Worm (Caenorhabditis elegans) whole organism, young adult: ENCODE results near the gene chil-11.

Experiments used
- B0019.2 ChIP-seq: fragments of 200-800 bp; sonication (Bioruptor generic); conservative IDR thresholded peaks from 2 replicates; pipeline ENCODE4 v1.3.6; 2022; ENCODE audit warnings: missing genetic modification reagents, missing genetic modification characterization, missing compliant biosample characterization
- F37B4.10 ChIP-seq: fragments of 200-800 bp; sonication (Bioruptor generic); IDR thresholded peaks from 2 replicates; pipeline ENCODE4 v1.3.6; 2022; ENCODE audit warnings: missing genetic modification characterization, missing compliant biosample characterization
- F39B2.1 ChIP-seq: fragments of 200-800 bp; sonication (Bioruptor generic); IDR thresholded peaks from 2 replicates; pipeline ENCODE4 v1.3.6; 2022; ENCODE audit warnings: missing genetic modification reagents, missing genetic modification characterization, missing compliant biosample characterization
- F49E8.2 ChIP-seq: sonication (generic microtip); optimal IDR thresholded peaks from 3 replicates; lab custom pipeline; 2017; ENCODE audit warnings: missing genetic modification characterization, mild to moderate bottlenecking, missing compliant biosample characterization, antibody characterized with exemption, moderate library complexity; ENCODE audit not compliant: insufficient read depth
- K11D2.4 ChIP-seq: fragments of 200-800 bp; sonication (Bioruptor generic); IDR thresholded peaks from 2 replicates; pipeline ENCODE4 v1.3.6; 2022; ENCODE audit warnings: missing genetic modification reagents, missing genetic modification characterization, missing compliant biosample characterization
- K12H6.12 ChIP-seq: fragments of 200-800 bp; sonication (Bioruptor generic); optimal IDR thresholded peaks from 2 replicates; lab custom pipeline; 2018; ENCODE audit warnings: mild to moderate bottlenecking, missing genetic modification characterization, missing compliant biosample characterization
- T07F8.4 ChIP-seq: sonication (generic microtip); optimal IDR thresholded peaks from 2 replicates; lab custom pipeline; 2016; ENCODE audit warnings: mild to moderate bottlenecking, missing genetic modification characterization, moderate library complexity, missing compliant biosample characterization
- akir-1 ChIP-seq: fragments of 200-800 bp; sonication (Bioruptor generic); optimal IDR thresholded peaks from 2 replicates; lab custom pipeline; 2018; ENCODE audit warnings: mild to moderate bottlenecking, missing genetic modification characterization, moderate library complexity, missing compliant biosample characterization
- aptf-2 ChIP-seq: fragments of 200-800 bp; sonication (Bioruptor generic); conservative IDR thresholded peaks from 2 replicates; pipeline ENCODE4 v1.3.6; 2022; ENCODE audit warnings: missing genetic modification reagents, missing genetic modification characterization, missing compliant biosample characterization
- attf-6 ChIP-seq: fragments of 200-800 bp; sonication (Bioruptor generic); IDR thresholded peaks from 2 replicates; pipeline ENCODE4 v1.3.6; 2022; ENCODE audit warnings: missing genetic modification reagents, missing genetic modification characterization, missing compliant biosample characterization
- bed-2 ChIP-seq: fragments of 200-800 bp; sonication (Bioruptor generic); IDR thresholded peaks from 2 replicates; pipeline ENCODE4 v1.3.6; 2022; ENCODE audit warnings: missing genetic modification reagents, missing genetic modification characterization, missing compliant biosample characterization
- ceh-100 ChIP-seq: fragments of 200-800 bp; sonication (Bioruptor generic); IDR thresholded peaks from 2 replicates; pipeline ENCODE4 v1.3.6; 2022; ENCODE audit warnings: missing genetic modification reagents, missing genetic modification characterization, missing compliant biosample characterization
- ceh-58 ChIP-seq: fragments of 200-800 bp; sonication (Bioruptor generic); IDR thresholded peaks from 2 replicates; pipeline ENCODE4 v1.3.6; 2022; ENCODE audit warnings: missing genetic modification characterization, missing compliant biosample characterization
- egl-18 ChIP-seq: fragments of 200-800 bp; sonication (Bioruptor generic); IDR thresholded peaks from 2 replicates; pipeline ENCODE4 v1.3.6; 2022; ENCODE audit warnings: missing genetic modification reagents, missing genetic modification characterization, missing compliant biosample characterization
- egl-44 ChIP-seq: fragments of 200-800 bp; sonication (Bioruptor generic); IDR thresholded peaks from 2 replicates; pipeline ENCODE4 v1.3.6; 2022; ENCODE audit warnings: missing genetic modification reagents, missing genetic modification characterization, missing compliant biosample characterization
- egrh-3 ChIP-seq: fragments of 200-800 bp; sonication (Bioruptor generic); IDR thresholded peaks from 2 replicates; pipeline ENCODE4 v1.3.6; 2022; ENCODE audit warnings: missing genetic modification reagents, missing genetic modification characterization, missing compliant biosample characterization
- gei-17 ChIP-seq: fragments of 200-800 bp; sonication (Bioruptor generic); optimal IDR thresholded peaks from 2 replicates; lab custom pipeline; 2018; ENCODE audit warnings: mild to moderate bottlenecking, missing genetic modification characterization, missing compliant biosample characterization
- hlh-26 ChIP-seq: fragments of 200-800 bp; sonication (Bioruptor generic); conservative IDR thresholded peaks from 2 replicates; pipeline ENCODE4 v1.3.6; 2022; ENCODE audit warnings: missing genetic modification reagents, missing genetic modification characterization, missing compliant biosample characterization
- lir-1 ChIP-seq: fragments of 200-800 bp; sonication (Bioruptor generic); conservative IDR thresholded peaks from 2 replicates; pipeline ENCODE4 v1.3.6; 2022; ENCODE audit warnings: missing genetic modification reagents, missing genetic modification characterization, missing compliant biosample characterization
- madf-3 ChIP-seq: fragments of 200-800 bp; sonication (Bioruptor generic); IDR thresholded peaks from 2 replicates; pipeline ENCODE4 v1.3.6; 2022; ENCODE audit warnings: missing genetic modification reagents, missing genetic modification characterization, missing compliant biosample characterization
- madf-6 ChIP-seq: fragments of 200-800 bp; sonication (Bioruptor generic); IDR thresholded peaks from 2 replicates; pipeline ENCODE4 v1.3.6; 2022; ENCODE audit warnings: missing genetic modification reagents, missing genetic modification characterization, missing compliant biosample characterization
- mcd-1 ChIP-seq: fragments of 200-800 bp; sonication (Bioruptor generic); IDR thresholded peaks from 2 replicates; pipeline ENCODE4 v1.3.6; 2022; ENCODE audit warnings: missing genetic modification reagents, missing genetic modification characterization, missing compliant biosample characterization
- nfya-2 ChIP-seq: fragments of 200-800 bp; sonication (Bioruptor generic); IDR thresholded peaks from 2 replicates; pipeline ENCODE4 v1.3.6; 2022; ENCODE audit warnings: missing genetic modification reagents, missing genetic modification characterization, missing compliant biosample characterization
- nfyb-1 ChIP-seq: fragments of 200-800 bp; sonication (Bioruptor generic); IDR thresholded peaks from 2 replicates; pipeline ENCODE4 v1.3.6; 2022; ENCODE audit warnings: missing genetic modification reagents, missing genetic modification characterization, missing compliant biosample characterization
- nhr-90 ChIP-seq: sonication (generic microtip); optimal IDR thresholded peaks from 2 replicates; lab custom pipeline; 2016; ENCODE audit warnings: missing genotype, mild to moderate bottlenecking, missing genetic modification characterization, missing compliant biosample characterization
- snpc-1.3 ChIP-seq: sonication (generic microtip); optimal IDR thresholded peaks from 2 replicates; lab custom pipeline; 2017; ENCODE audit warnings: missing genetic modification characterization, mild to moderate bottlenecking, missing compliant biosample characterization, antibody characterized with exemption, moderate library complexity, missing genotype, missing genetic modification reagents; ENCODE audit not compliant: insufficient read depth
- tbp1 ChIP-seq: fragments of 200-800 bp; sonication (Bioruptor generic); optimal IDR thresholded peaks from 2 replicates; lab custom pipeline; 2018; ENCODE audit warnings: mild to moderate bottlenecking, missing genetic modification characterization, missing compliant biosample characterization
- tbx-9 ChIP-seq: sonication (generic microtip); optimal IDR thresholded peaks from 2 replicates; lab custom pipeline; 2016; ENCODE audit warnings: borderline replicate concordance, missing genetic modification characterization, inconsistent platforms, missing compliant biosample characterization
- unc-62 ChIP-seq: fragments of 150-350 bp; optimal IDR thresholded peaks from 2 replicates; lab custom pipeline; 2014; ENCODE audit warnings: missing biosample characterization, missing genetic modification reagents, missing genetic modification characterization
- zim-3 ChIP-seq: sonication (generic microtip); optimal IDR thresholded peaks from 2 replicates; lab custom pipeline; 2017; ENCODE audit warnings: mild to moderate bottlenecking, missing genetic modification characterization, moderate library complexity, missing compliant biosample characterization
- ztf-18 ChIP-seq: sonication (generic microtip); optimal IDR thresholded peaks from 2 replicates; lab custom pipeline; 2016; ENCODE audit warnings: missing genotype, mild to moderate bottlenecking, missing genetic modification characterization, missing compliant biosample characterization
- ztf-22 ChIP-seq: fragments of 200-800 bp; sonication (Bioruptor generic); optimal IDR thresholded peaks from 2 replicates; lab custom pipeline; 2018; ENCODE audit warnings: mild to moderate bottlenecking, missing genetic modification characterization, moderate library complexity, missing compliant biosample characterization
- ztf-3 ChIP-seq: fragments of 200-800 bp; sonication (Bioruptor generic); optimal IDR thresholded peaks from 2 replicates; lab custom pipeline; 2018; ENCODE audit warnings: mild to moderate bottlenecking, missing genetic modification characterization, missing compliant biosample characterization
- ztf-6 ChIP-seq: fragments of 200-800 bp; sonication (Bioruptor generic); IDR thresholded peaks from 2 replicates; pipeline ENCODE4 v1.3.6; 2022; ENCODE audit warnings: missing genetic modification reagents, missing genetic modification characterization, missing compliant biosample characterization

Gene chil-11

DNA sequence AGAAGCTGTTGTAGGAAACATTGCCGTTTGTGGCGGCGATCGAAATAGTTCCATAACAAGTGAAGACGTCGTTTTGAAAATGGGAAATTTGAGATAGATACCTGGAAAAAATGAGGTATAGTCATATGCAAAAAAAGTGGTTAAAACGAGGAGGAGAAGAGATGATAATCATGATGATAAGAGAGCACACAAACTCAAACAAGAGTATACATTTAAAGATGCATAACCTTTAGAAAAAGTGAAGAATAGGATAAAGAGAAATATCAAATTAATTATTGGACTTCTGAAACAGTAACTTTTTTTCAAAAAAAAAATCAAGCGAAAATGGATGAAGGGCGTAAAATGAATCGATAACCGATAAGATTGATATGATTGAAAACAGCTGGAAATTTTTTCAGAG is 16.6 kb downstream of the chil-11 start, which contains the start of gene nhr-46:
Gene nhr-46, minus strand, starts transcription at position 101 of the 400 bp plus-strand sequence.
- TF ChIP-seq snpc-1.3 (tag; lab: Kevin White, UChicago) = no peak
- no peak for TF ChIP-seq F37B4.10 (GFP tag; lab: Robert Waterston, UW)
- no peak for TF ChIP-seq madf-3 (GFP tag; lab: Robert Waterston, UW)
- TF ChIP-seq hlh-26 (GFP tag; lab: Robert Waterston, UW) = no peak
- TF ChIP-seq bed-2 = no peak
- no peak for TF ChIP-seq F49E8.2 (tag; lab: Kevin White, UChicago)
- TF ChIP-seq madf-6 (GFP tag; lab: Robert Waterston, UW) = no peak
- TF ChIP-seq egl-18 = no peak

DNA sequence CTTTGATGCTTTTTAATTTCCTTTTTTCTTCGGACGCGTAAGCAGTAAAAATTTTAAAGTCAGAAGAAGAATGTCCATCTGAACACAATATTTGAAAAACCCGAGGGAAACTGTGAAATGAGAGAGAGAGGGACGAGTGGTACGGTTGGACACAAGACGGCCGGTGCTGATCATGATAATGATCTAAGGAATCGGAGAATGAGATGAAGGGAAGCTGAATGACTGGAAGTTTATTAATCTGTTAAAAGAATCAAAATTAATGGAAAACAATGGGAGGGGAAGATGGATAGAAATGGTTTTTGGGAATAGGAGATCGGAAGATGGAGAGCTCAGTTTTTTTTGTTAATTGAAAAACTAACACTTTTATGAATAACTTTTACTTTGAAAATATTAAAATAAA is 17.6 kb downstream of the chil-11 start:
- TF ChIP-seq snpc-1.3 (tag; lab: Kevin White, UChicago) (no peak), ztf-6 (GFP tag; lab: Robert Waterston, UW) (no peak), T07F8.4 (tag; lab: Kevin White, UChicago) (no peak), zim-3 (no peak), mcd-1 (GFP tag; lab: Robert Waterston, UW) (no peak), ztf-22 (no peak), ceh-100 (GFP tag; lab: Robert Waterston, UW) (no peak), K12H6.12 (tag; lab: Kevin White, UChicago) (no peak)

DNA sequence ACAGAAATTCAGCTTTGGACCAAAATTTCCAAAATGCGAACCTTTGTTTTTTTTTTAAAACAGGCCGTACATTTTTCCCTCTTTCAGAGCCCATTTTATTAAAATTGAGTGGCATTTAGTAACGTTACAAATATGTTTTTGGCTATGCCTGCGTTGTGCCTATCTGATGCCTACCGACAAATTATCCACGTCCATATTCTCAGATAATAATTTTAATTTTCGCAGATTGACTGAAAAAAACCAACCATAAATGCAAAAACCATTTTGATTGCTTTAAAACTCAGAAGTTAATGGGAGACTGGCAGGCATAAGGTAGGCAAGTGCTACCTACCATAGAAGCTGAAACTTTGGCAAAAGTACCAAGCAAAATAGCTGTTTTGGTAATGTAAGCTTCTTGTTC is 19.5 kb downstream of the chil-11 start:
- TF ChIP-seq attf-6 = no peak
- TF ChIP-seq lir-1 (GFP tag; lab: Robert Waterston, UW) = no peak
- no peak for TF ChIP-seq F39B2.1 (GFP tag; lab: Robert Waterston, UW)
- no peak for TF ChIP-seq egrh-3 (GFP tag; lab: Robert Waterston, UW)
- no peak for TF ChIP-seq nfyb-1 (GFP tag; lab: Robert Waterston, UW)
- no peak for TF ChIP-seq nfya-2 (GFP tag; lab: Robert Waterston, UW)
- no peak for TF ChIP-seq ceh-58
- TF ChIP-seq gei-17 (GFP tag; lab: Kevin White, UChicago) = no peak
- TF ChIP-seq tbx-9 (tag; lab: Kevin White, UChicago) = no peak
- TF ChIP-seq ztf-3 = no peak
- no peak for TF ChIP-seq egl-44 (GFP tag; lab: Robert Waterston, UW)
- TF ChIP-seq unc-62 (GFP tag; lab: Kevin White, UChicago) = no peak
- TF ChIP-seq, all 124 proteins: peak for 0

DNA sequence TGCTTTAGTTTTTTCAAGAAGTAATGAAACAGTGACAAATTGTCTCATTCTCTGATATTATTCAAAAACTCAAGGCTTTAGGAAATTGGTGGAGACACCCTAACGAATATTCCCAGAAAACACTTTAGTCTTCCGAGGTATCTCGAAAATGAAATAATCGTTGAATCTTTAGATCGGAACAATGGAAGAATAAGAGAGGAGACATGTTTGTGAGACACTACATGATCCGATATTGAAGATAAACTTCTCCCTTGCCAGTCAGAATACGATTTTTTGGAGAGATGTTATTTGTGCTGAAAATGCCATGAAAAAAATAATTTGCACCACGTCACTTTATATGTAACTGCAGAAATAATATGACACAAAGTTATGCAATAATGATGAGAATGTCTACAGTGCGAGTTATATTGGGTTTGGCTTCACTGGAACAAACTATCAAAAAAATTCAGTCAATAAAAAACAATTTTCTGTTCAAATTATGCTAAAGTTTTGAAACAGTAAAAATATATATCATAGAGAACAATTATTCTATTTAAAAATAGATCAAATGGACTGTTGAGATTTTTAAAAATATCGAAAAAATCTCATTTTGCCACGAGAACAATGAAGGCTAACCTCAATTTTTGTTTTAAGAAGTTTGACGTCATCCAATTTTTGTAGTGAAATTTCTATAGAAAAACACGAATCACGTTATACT is 20.2 kb downstream of the chil-11 start:
- TF ChIP-seq K11D2.4 (GFP tag; lab: Robert Waterston, UW) (no peak), nhr-90 (no peak), akir-1 (GFP tag; lab: Kevin White, UChicago) (no peak), ztf-18 (tag; lab: Kevin White, UChicago) (no peak), B0019.2 (GFP tag; lab: Robert Waterston, UW) (no peak), aptf-2 (GFP tag; lab: Robert Waterston, UW) (no peak), tbp1 (GFP tag; lab: Kevin White, UChicago) (no peak), snpc-1.3 (tag; lab: Kevin White, UChicago) (no peak)
